Worm (Caenorhabditis elegans): ENCODE measurements around the gene sgca-1.

- TF ChIP-seq rbr-2 (tag; optimal IDR thresholded peaks at IDR 0.05) (no peak), aly-2 (tag; optimal IDR thresholded peaks at IDR 0.05) (no peak), ceh-82 (tag; optimal IDR thresholded peaks at IDR 0.05) (no peak), jun-1 (tag; optimal IDR thresholded peaks at IDR 0.05) (no peak)
Measured at ce11 chrX:6746849-6747248, 42.5 kb downstream of the sgca-1 start.
